Worm (Caenorhabditis elegans): ENCODE measurements around the gene wbp-11.

wbp-11 gene

ce11 chrII:10202275-10202674, 29.6 kb downstream of the wbp-11 start:
- TF ChIP-seq hif-1 (tag; optimal IDR thresholded peaks at IDR 0.05) (peak in 1 of 2 experiments; percentile 1), set-16 (GFP tag; IDR thresholded peaks at IDR 0.05) (no peak), hlh-11 (tag; optimal IDR thresholded peaks at IDR 0.05) (peak; percentile 59), T26A8.4 (GFP tag; IDR thresholded peaks at IDR 0.05) (no peak), mdl-1 (tag; optimal IDR thresholded peaks at IDR 0.05) (peak in 1 of 2 experiments; percentile 18), nhr-11 (tag; optimal IDR thresholded peaks at IDR 0.05) (peak; percentile 61), hmg-1.1 (GFP tag; IDR thresholded peaks at IDR 0.05) (peak; percentile 71), zfp-2 (tag; optimal IDR thresholded peaks at IDR 0.05) (no peak), nhr-10 (tag; optimal IDR thresholded peaks at IDR 0.05) (no peak), mes-2 (tag; optimal IDR thresholded peaks at IDR 0.05; ENCODE audit: poor library complexity, severe bottlenecking) (peak; percentile 26), hlh-30 (tag; optimal IDR thresholded peaks at IDR 0.05; ENCODE audit: insufficient read depth) (peak; percentile 60), aha-1 (tag) (peak; percentile 38), lsy-2 (tag; optimal IDR thresholded peaks at IDR 0.05) (peak in 1 of 2 experiments; percentile 9), F10B5.3 (tag; optimal IDR thresholded peaks at IDR 0.05) (no peak), rbr-2 (tag; optimal IDR thresholded peaks at IDR 0.05) (peak; percentile 22)

- TF ChIP-seq D1046.2 (GFP tag; IDR thresholded peaks at IDR 0.05), result no peak
- TF ChIP-seq nhr-11 (tag; optimal IDR thresholded peaks at IDR 0.05), result peak; percentile 32
- TF ChIP-seq lsy-2 (tag; optimal IDR thresholded peaks at IDR 0.05), result no peak
- TF ChIP-seq jun-1 (tag; optimal IDR thresholded peaks at IDR 0.05), result no peak
- no peak for TF ChIP-seq zip-11 (GFP tag; IDR thresholded peaks at IDR 0.05)
These were observed 30.3 kb downstream of the wbp-11 start for ce11 chrII:10203067-10203466.

ce11 chrII:10203765-10204164, 31.0 kb downstream of the wbp-11 start:
- no peak for TF ChIP-seq nhr-102 (tag; optimal IDR thresholded peaks at IDR 0.05)
- no peak for TF ChIP-seq fkh-10 (GFP tag; optimal IDR thresholded peaks at IDR 0.05)
- no peak for TF ChIP-seq spr-3 (GFP tag; optimal IDR thresholded peaks at IDR 0.05)
- TF ChIP-seq set-16 (GFP tag; IDR thresholded peaks at IDR 0.05), result no peak
- TF ChIP-seq vab-7 (GFP tag; IDR thresholded peaks at IDR 0.05), result no peak
- TF ChIP-seq ZK546.5 (tag; optimal IDR thresholded peaks at IDR 0.05), result no peak
- TF ChIP-seq hlh-11 (tag; optimal IDR thresholded peaks at IDR 0.05), result no peak
- TF ChIP-seq ztf-7 (tag; optimal IDR thresholded peaks at IDR 0.05), result no peak
- TF ChIP-seq nhr-76 (tag; optimal IDR thresholded peaks at IDR 0.05), result no peak
- TF ChIP-seq ceh-44 (GFP tag; IDR thresholded peaks at IDR 0.05), result no peak
- no peak for TF ChIP-seq F26F4.8 (GFP tag; conservative IDR thresholded peaks at IDR 0.05)
- TF ChIP-seq lim-7 (GFP tag; IDR thresholded peaks at IDR 0.05), result no peak
- TF ChIP-seq nhr-6 (tag; optimal IDR thresholded peaks at IDR 0.05), result no peak
- no peak for TF ChIP-seq nhr-10 (tag; optimal IDR thresholded peaks at IDR 0.05)
- no peak for TF ChIP-seq F37D6.2 (tag; optimal IDR thresholded peaks at IDR 0.05)

ce11 chrII:10204428-10205049, 31.8 kb downstream of the wbp-11 start:
- TF ChIP-seq hlh-11 (tag; optimal IDR thresholded peaks at IDR 0.05) (peak; percentile 34), ZK337.2 (GFP tag; IDR thresholded peaks at IDR 0.05) (no peak), hlh-30 (tag; optimal IDR thresholded peaks at IDR 0.05; ENCODE audit: insufficient read depth) (peak; percentile 19), unc-62 (GFP tag; optimal IDR thresholded peaks at IDR 0.05 in 1 of 2) (peak in 1 of 2 experiments; percentile 94), unc-62 (tag; optimal IDR thresholded peaks at IDR 0.05) (no peak), nhr-11 (tag; optimal IDR thresholded peaks at IDR 0.05) (peak; percentile 60)

ce11 chrII:10206425-10206824, 33.7 kb downstream of the wbp-11 start, which contains the start of gene T01E8.1:
TSS of gene T01E8.1 (plus strand) at chrII:10206725.
- TF ChIP-seq ztf-11 (tag; optimal IDR thresholded peaks at IDR 0.05) (no peak), tra-1 (GFP tag; IDR thresholded peaks at IDR 0.05) (no peak), F37D6.2 (tag; optimal IDR thresholded peaks at IDR 0.05) (no peak), sdz-12 (GFP tag; optimal IDR thresholded peaks at IDR 0.05) (no peak), tag-97 (GFP tag; IDR thresholded peaks at IDR 0.05) (no peak), madf-5 (GFP tag; IDR thresholded peaks at IDR 0.05) (no peak), hlh-11 (tag; optimal IDR thresholded peaks at IDR 0.05) (no peak), aha-1 (tag) (no peak), rbr-2 (tag; optimal IDR thresholded peaks at IDR 0.05) (no peak), snpc-4 (tag; optimal IDR thresholded peaks at IDR 0.05) (no peak)

All from whole organism, L4 larva.